Fruit fly (Drosophila melanogaster): ENCODE data around the gene alph.

alph gene

DNA sequence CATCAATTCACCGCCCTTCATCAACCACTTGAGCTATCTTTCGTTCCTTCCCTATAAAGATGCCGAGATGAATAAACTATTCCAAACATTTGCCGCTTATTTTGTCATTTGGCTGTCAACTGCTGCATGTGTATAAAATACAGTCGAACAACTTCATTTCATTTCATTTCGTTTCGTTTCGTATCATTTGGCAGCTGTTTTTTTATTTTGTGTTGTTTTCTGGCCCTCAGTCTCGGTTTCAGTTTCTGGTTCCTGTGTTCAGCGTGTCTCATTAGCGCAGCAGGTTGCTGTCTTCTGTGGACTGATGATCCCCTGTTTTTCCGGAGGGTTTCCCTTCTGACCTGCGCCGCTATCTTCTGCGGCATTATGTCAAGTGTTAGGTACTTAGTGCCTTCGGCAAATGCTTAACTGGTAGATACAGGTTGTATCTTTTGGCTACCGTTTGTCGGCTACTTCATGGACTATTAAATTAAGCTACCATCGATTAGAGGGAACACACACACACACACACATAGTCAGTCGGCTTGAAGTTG is 32.1 kb upstream of the alph start (continued):
- TF ChIP-seq ttk (GFP tag; IDR thresholded peaks at IDR 0.05) (no peak), Sry-β (GFP tag; optimal IDR thresholded peaks at IDR 0.05) (no peak), sc (optimal IDR thresholded peaks at IDR 0.05) (no peak), sc (GFP tag; optimal IDR thresholded peaks at IDR 0.05) (no peak), chn (GFP tag; optimal IDR thresholded peaks at IDR 0.05) (no peak), CG4820 (GFP tag; optimal IDR thresholded peaks at IDR 0.05) (no peak), CG13123 (GFP tag; optimal IDR thresholded peaks at IDR 0.05) (no peak), fd3F (GFP tag; optimal IDR thresholded peaks at IDR 0.05) (no peak), CG10565 (GFP tag; optimal IDR thresholded peaks at IDR 0.05) (no peak), fd64A (GFP tag; optimal IDR thresholded peaks at IDR 0.05) (no peak), Adf1 (GFP tag; IDR thresholded peaks at IDR 0.05) (no peak), Nf-YA (GFP tag; IDR thresholded peaks at IDR 0.05) (no peak), CG10543 (GFP tag; optimal IDR thresholded peaks at IDR 0.05) (no peak), CG13775 (GFP tag; optimal IDR thresholded peaks at IDR 0.05) (no peak), CG3065 (GFP tag; optimal IDR thresholded peaks at IDR 0.05) (no peak), zen (tag; optimal IDR thresholded peaks at IDR 0.05) (peak; percentile 93), Meics (GFP tag; optimal IDR thresholded peaks at IDR 0.05) (no peak), CoRest (tag; optimal IDR thresholded peaks at IDR 0.05) (no peak), mam (GFP tag; optimal IDR thresholded peaks at IDR 0.05) (no peak), CG7745 (tag; optimal IDR thresholded peaks at IDR 0.05) (no peak), toy (GFP tag; IDR thresholded peaks at IDR 0.05) (no peak), Drgx (GFP tag; IDR thresholded peaks at IDR 0.05) (no peak), CG6654 (GFP tag; optimal IDR thresholded peaks at IDR 0.05) (no peak), so (GFP tag; IDR thresholded peaks at IDR 0.05) (no peak), pfk (GFP tag; optimal IDR thresholded peaks at IDR 0.05) (peak; percentile 86)

dm6 chr3R:29560418-29560817 is 31.2 kb upstream of the alph start:
- TF ChIP-seq CG6175 (GFP tag; IDR thresholded peaks at IDR 0.05) (no peak), ase (GFP tag; IDR thresholded peaks at IDR 0.05) (0 out of 3 replicates have a peak, but pooled peaks have one; percentile 34), Med (GFP tag) (peak; percentile 36), Gug (GFP tag; IDR thresholded peaks at IDR 0.05) (no peak), CG3065 (GFP tag; optimal IDR thresholded peaks at IDR 0.05) (no peak), Mad (GFP tag; optimal IDR thresholded peaks at IDR 0.05) (no peak), HLHmδ (GFP tag; optimal IDR thresholded peaks at IDR 0.05) (no peak), sens (GFP tag) (peak; percentile 25), crol (GFP tag; IDR thresholded peaks at IDR 0.05) (peak; percentile 66), CG10979 (tag; optimal IDR thresholded peaks at IDR 0.05) (no peak), CG2712 (tag; optimal IDR thresholded peaks at IDR 0.05) (no peak), Pdp1 (GFP tag; optimal IDR thresholded peaks at IDR 0.05) (no peak), CG3163 (GFP tag; optimal IDR thresholded peaks at IDR 0.05) (no peak), CTCF (GFP tag; optimal IDR thresholded peaks at IDR 0.05) (peak; percentile 77), CG8281 (tag; optimal IDR thresholded peaks at IDR 0.05) (no peak), C15 (GFP tag; IDR thresholded peaks at IDR 0.05) (no peak), lola (GFP tag; optimal IDR thresholded peaks at IDR 0.05) (no peak), jigr1 (GFP tag; IDR thresholded peaks at IDR 0.05) (no peak), D19B (GFP tag; optimal IDR thresholded peaks at IDR 0.05) (no peak)

Data from whole organism, embryonic.